Worm (Caenorhabditis elegans) whole organism, L2 larva: Measurements from ENCODE around the gene R12B2.7.

Experiments
- C34F6.9 ChIP-seq: fragments of 150-350 bp; optimal IDR thresholded peaks from 2 replicates; lab custom pipeline; 2014; ENCODE audit warnings: missing biosample characterization, missing genetic modification characterization
- F13H6.1 ChIP-seq: sonication (generic microtip); optimal IDR thresholded peaks from 2 replicates; lab custom pipeline; 2016; ENCODE audit warnings: missing genetic modification characterization, missing compliant biosample characterization
- R02D3.7 ChIP-seq: fragments of 150-350 bp; optimal IDR thresholded peaks from 2 replicates; lab custom pipeline; 2014; ENCODE audit warnings: missing biosample characterization, missing genetic modification characterization
- Y55F3AM.14 ChIP-seq: fragments of 200-800 bp; sonication (Bioruptor generic); optimal IDR thresholded peaks from 2 replicates; lab custom pipeline; 2018; ENCODE audit warnings: mild to moderate bottlenecking, missing genetic modification characterization, missing compliant biosample characterization
- ZK546.5 ChIP-seq: sonication (generic microtip); optimal IDR thresholded peaks from 2 replicates; lab custom pipeline; 2017; ENCODE audit warnings: missing biosample characterization, missing genetic modification characterization
- alr-1 ChIP-seq: fragments of 150-350 bp; optimal IDR thresholded peaks from 2 replicates; lab custom pipeline; 2014; ENCODE audit warnings: missing biosample characterization, missing genetic modification characterization
- aly-2 ChIP-seq: fragments of 150-350 bp; optimal IDR thresholded peaks from 2 replicates; lab custom pipeline; 2014; ENCODE audit warnings: missing biosample characterization, missing genetic modification characterization
- ama-1 ChIP-seq: fragments of 150-350 bp; optimal IDR thresholded peaks from 2 replicates; lab custom pipeline; 2018; ENCODE audit warnings: inconsistent platforms
- blmp-1 ChIP-seq: sonication (generic microtip); optimal IDR thresholded peaks from 2 replicates; lab custom pipeline; 2017; ENCODE audit warnings: missing genetic modification characterization, mild to moderate bottlenecking, missing compliant biosample characterization, antibody characterized with exemption, moderate library complexity; ENCODE audit not compliant: insufficient read depth
- ceh-16 ChIP-seq: fragments of 150-350 bp; optimal IDR thresholded peaks from 2 replicates; lab custom pipeline; 2014; ENCODE audit warnings: missing biosample characterization, missing genetic modification characterization
- ceh-82 ChIP-seq: fragments of 150-350 bp; optimal IDR thresholded peaks from 2 replicates; lab custom pipeline; 2014; ENCODE audit warnings: missing biosample characterization, missing genetic modification characterization
- crh-2 ChIP-seq: sonication (generic microtip); optimal IDR thresholded peaks from 2 replicates; lab custom pipeline; 2017; ENCODE audit warnings: missing biosample characterization, missing genetic modification characterization
- dmd-4 ChIP-seq: sonication (generic microtip); optimal IDR thresholded peaks from 2 replicates; lab custom pipeline; 2017; ENCODE audit warnings: missing biosample characterization, missing genetic modification characterization
- egl-27 ChIP-seq: sonication (generic microtip); optimal IDR thresholded peaks from 3 replicates; lab custom pipeline; 2017; ENCODE audit warnings: missing biosample characterization, missing genetic modification reagents, missing genetic modification characterization
- elt-1 ChIP-seq: fragments of 150-350 bp; optimal IDR thresholded peaks from 2 replicates; lab custom pipeline; 2014; ENCODE audit warnings: missing biosample characterization, missing genetic modification characterization
- elt-3 ChIP-seq: sonication (generic microtip); optimal IDR thresholded peaks from 2 replicates; lab custom pipeline; 2017; ENCODE audit warnings: missing biosample characterization, missing genetic modification characterization
- fos-1 ChIP-seq: fragments of 150-350 bp; optimal IDR thresholded peaks from 2 replicates; lab custom pipeline; 2014; ENCODE audit warnings: missing biosample characterization, missing genetic modification characterization
- gmeb-1 ChIP-seq: fragments of 150-350 bp; optimal IDR thresholded peaks from 2 replicates; lab custom pipeline; 2014; ENCODE audit warnings: missing biosample characterization, missing genetic modification characterization
- lin-11 ChIP-seq: fragments of 150-350 bp; sonication (generic microtip); optimal IDR thresholded peaks from 2 replicates; lab custom pipeline; 2014; ENCODE audit warnings: missing biosample characterization, missing genetic modification characterization, inconsistent platforms, mixed read lengths
- lin-13 ChIP-seq: fragments of 150-350 bp; optimal IDR thresholded peaks from 2 replicates; lab custom pipeline; 2014; ENCODE audit warnings: missing biosample characterization, missing genetic modification reagents, missing genetic modification characterization
- lin-39 ChIP-seq: fragments of 150-350 bp; optimal IDR thresholded peaks from 2 replicates; lab custom pipeline; 2014; ENCODE audit warnings: missing biosample characterization, missing genetic modification reagents, missing genetic modification characterization
- mab-5 ChIP-seq: fragments of 150-350 bp; optimal IDR thresholded peaks from 2 replicates; lab custom pipeline; 2014; ENCODE audit warnings: missing biosample characterization, missing genetic modification characterization
- mbf-1 ChIP-seq: sonication (generic microtip); optimal IDR thresholded peaks from 2 replicates; lab custom pipeline; 2017; ENCODE audit warnings: missing biosample characterization, missing genetic modification characterization
- mdl-1 ChIP-seq, 2 experiments: fragments of 150-350 bp in 1 of 2; sonication (generic microtip) in 1 of 2; optimal IDR thresholded peaks; 2 replicates each; lab custom pipeline; 2017; ENCODE audit warnings: missing biosample characterization in 2 of 2, missing genetic modification characterization in 2 of 2
- nhr-10 ChIP-seq: sonication (generic microtip); optimal IDR thresholded peaks from 2 replicates; lab custom pipeline; 2017; ENCODE audit warnings: missing biosample characterization, missing genetic modification characterization
- nhr-11 ChIP-seq: fragments of 150-350 bp; optimal IDR thresholded peaks from 2 replicates; lab custom pipeline; 2014; ENCODE audit warnings: missing biosample characterization, missing genetic modification characterization
- nhr-12 ChIP-seq: fragments of 150-350 bp; optimal IDR thresholded peaks from 2 replicates; lab custom pipeline; 2014; ENCODE audit warnings: missing biosample characterization, missing genetic modification characterization
- nhr-129 ChIP-seq: fragments of 150-350 bp; optimal IDR thresholded peaks from 2 replicates; lab custom pipeline; 2014; ENCODE audit warnings: missing biosample characterization, missing genetic modification characterization
- nhr-21 ChIP-seq: fragments of 150-350 bp; optimal IDR thresholded peaks from 2 replicates; lab custom pipeline; 2014; ENCODE audit warnings: missing biosample characterization, missing genetic modification characterization
- nhr-23 ChIP-seq: fragments of 150-350 bp; optimal IDR thresholded peaks from 2 replicates; lab custom pipeline; 2014; ENCODE audit warnings: missing biosample characterization, missing genetic modification reagents, missing genetic modification characterization
- nhr-25 ChIP-seq: fragments of 150-350 bp; sonication (generic microtip); optimal IDR thresholded peaks from 3 replicates; lab custom pipeline; 2014; ENCODE audit warnings: missing biosample characterization, missing genetic modification characterization
- nhr-6 ChIP-seq: fragments of 150-350 bp; optimal IDR thresholded peaks from 2 replicates; lab custom pipeline; 2014; ENCODE audit warnings: missing biosample characterization, missing genetic modification characterization
- nhr-77 ChIP-seq: fragments of 150-350 bp; optimal IDR thresholded peaks from 2 replicates; lab custom pipeline; 2014; ENCODE audit warnings: missing biosample characterization, missing genetic modification characterization
- peb-1 ChIP-seq: fragments of 150-350 bp; optimal IDR thresholded peaks from 2 replicates; lab custom pipeline; 2014; ENCODE audit warnings: missing biosample characterization, missing genetic modification characterization
- sem-4 ChIP-seq: fragments of 150-350 bp; optimal IDR thresholded peaks from 2 replicates; lab custom pipeline; 2014; ENCODE audit warnings: missing biosample characterization, missing genetic modification reagents, missing genetic modification characterization
- sma-3 ChIP-seq: sonication (generic microtip); optimal IDR thresholded peaks from 2 replicates; lab custom pipeline; 2016; ENCODE audit warnings: missing genetic modification reagents, missing genetic modification characterization, missing compliant biosample characterization
- sma-9 ChIP-seq, 2 experiments: fragments of 150-350 bp in 1 of 2; sonication (generic microtip) in 1 of 2; optimal IDR thresholded peaks; 2 replicates each; lab custom pipeline; 2014 to 2016; ENCODE audit warnings: missing genetic modification characterization in 2 of 2, mild to moderate bottlenecking in 1 of 2, missing biosample characterization in 1 of 2, missing compliant biosample characterization in 1 of 2, missing genetic modification reagents in 1 of 2, moderate library complexity in 1 of 2
- snpc-4 ChIP-seq: fragments of 150-350 bp; optimal IDR thresholded peaks from 2 replicates; lab custom pipeline; 2014; ENCODE audit warnings: missing biosample characterization, missing genetic modification characterization
- unc-39 ChIP-seq: fragments of 150-350 bp; optimal IDR thresholded peaks from 2 replicates; lab custom pipeline; 2014; ENCODE audit warnings: missing biosample characterization, missing genetic modification characterization
- unc-62 ChIP-seq: fragments of 150-350 bp; optimal IDR thresholded peaks from 2 replicates; lab custom pipeline; 2014; ENCODE audit warnings: missing biosample characterization, missing genetic modification reagents, missing genetic modification characterization
- zag-1 ChIP-seq: fragments of 150-350 bp; optimal IDR thresholded peaks from 2 replicates; lab custom pipeline; 2014; ENCODE audit warnings: missing biosample characterization, missing genetic modification characterization
- ztf-1 ChIP-seq: fragments of 200-800 bp; sonication (Bioruptor generic); conservative IDR thresholded peaks from 2 replicates; pipeline ENCODE4 v1.3.6; 2022; ENCODE audit warnings: missing genetic modification characterization, missing compliant biosample characterization
- ztf-11 ChIP-seq: sonication (generic microtip); optimal IDR thresholded peaks from 2 replicates; lab custom pipeline; 2017; ENCODE audit warnings: missing biosample characterization, missing genetic modification characterization
- ztf-4 ChIP-seq: fragments of 150-350 bp; optimal IDR thresholded peaks from 2 replicates; lab custom pipeline; 2014; ENCODE audit warnings: missing biosample characterization, missing genetic modification characterization

Gene R12B2.7

DNA sequence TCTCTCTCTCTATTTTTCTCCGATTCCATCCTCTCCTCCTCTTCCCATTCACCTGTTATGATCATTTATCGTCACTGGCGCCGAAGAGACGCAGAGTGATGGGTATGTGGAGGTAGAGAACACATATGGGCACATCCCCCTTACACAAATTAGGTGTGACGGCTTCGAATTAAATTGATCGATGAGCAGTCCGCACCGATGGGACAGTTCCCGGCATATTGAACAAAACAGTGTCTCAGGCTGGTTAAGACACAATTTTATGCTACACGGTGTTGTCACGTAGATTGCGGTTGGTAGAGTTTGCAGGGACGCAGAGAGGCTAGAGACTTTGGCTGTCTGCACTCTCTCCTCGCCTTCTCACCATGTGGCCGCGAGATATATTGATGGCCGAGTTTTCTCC is at the start of gene R12B2.7:
TSS of gene R12B2.7 (plus strand) at position 247 of the 400 bp plus-strand sequence.
- no peak for TF ChIP-seq crh-2 (tag; lab: Kevin White, UChicago)
- TF ChIP-seq nhr-25, result peak; percentile 6
- TF ChIP-seq sma-3 (GFP tag; lab: Kevin White, UChicago), result peak; percentile 34
- TF ChIP-seq F13H6.1, result peak; percentile 11
- TF ChIP-seq ztf-4, result no peak
- peak; percentile 48 for TF ChIP-seq sma-9 (GFP tag; optimal IDR thresholded peaks at IDR 0.05; lab: Kevin White, UChicago)
- TF ChIP-seq sma-9 (tag; optimal IDR thresholded peaks at IDR 0.05; lab: Kevin White, UChicago), result no peak
- no peak for TF ChIP-seq egl-27 (tag; lab: Kevin White, UChicago)
- TF ChIP-seq nhr-129 (tag; lab: Kevin White, UChicago), result no peak
- TF ChIP-seq fos-1 (tag; lab: Kevin White, UChicago), result no peak
- no peak for TF ChIP-seq Y55F3AM.14 (GFP tag; lab: Kevin White, UChicago)
- peak; percentile 15 for TF ChIP-seq nhr-21 (tag; lab: Kevin White, UChicago)

DNA sequence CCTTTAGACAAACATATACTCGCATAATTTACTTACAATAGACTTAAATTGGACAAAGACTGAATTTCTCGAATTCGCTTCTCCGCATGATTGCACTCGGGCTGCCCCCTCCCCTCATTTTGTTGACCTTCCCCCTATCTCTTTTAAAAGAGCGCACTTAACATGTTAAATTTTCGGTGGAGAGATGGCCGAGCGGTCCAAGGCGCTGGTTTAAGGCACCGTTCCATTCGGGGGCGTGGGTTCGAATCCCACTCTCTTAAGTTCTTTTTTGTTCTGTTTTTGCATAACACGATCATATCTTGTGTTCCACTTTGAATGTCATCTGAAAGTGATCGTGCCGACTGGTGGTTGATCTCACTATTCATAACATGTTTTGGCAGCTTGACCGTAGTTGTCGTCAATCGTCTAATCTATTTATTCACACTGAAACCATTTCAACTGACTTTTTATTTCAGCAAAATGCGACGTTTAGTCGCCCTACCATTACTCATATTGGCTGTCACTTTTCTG is 45.1 kb upstream of the R12B2.7 start, which contains the start of gene cutl-23:
TSS of gene cutl-23 (plus strand) at position 460 of the 510 bp plus-strand sequence.
- no peak for TF ChIP-seq gmeb-1 (tag; lab: Kevin White, UChicago)
- no peak for TF ChIP-seq ztf-11
- TF ChIP-seq crh-2 (tag; lab: Kevin White, UChicago), result no peak
- no peak for TF ChIP-seq lin-11 (tag; lab: Kevin White, UChicago)
- TF ChIP-seq sma-9 (GFP tag; optimal IDR thresholded peaks at IDR 0.05; lab: Kevin White, UChicago), result peak; percentile 25
- TF ChIP-seq sma-9 (tag; optimal IDR thresholded peaks at IDR 0.05; lab: Kevin White, UChicago), result no peak
- peak; percentile 12 for TF ChIP-seq sma-3 (GFP tag; lab: Kevin White, UChicago)
- TF ChIP-seq nhr-23 (tag; lab: Kevin White, UChicago), result no peak
- TF ChIP-seq peb-1, result no peak
- TF ChIP-seq ztf-1 (GFP tag; lab: Robert Waterston, UW), result no peak
- no peak for TF ChIP-seq dmd-4 (tag; lab: Kevin White, UChicago)
- no peak for TF ChIP-seq snpc-4 (tag; lab: Kevin White, UChicago)
- no peak for TF ChIP-seq nhr-25
- no peak for TF ChIP-seq lin-13 (GFP tag; lab: Kevin White, UChicago)
- TF ChIP-seq mbf-1 (tag; lab: Kevin White, UChicago), result no peak
- no peak for TF ChIP-seq nhr-11 (tag; lab: Kevin White, UChicago)
- TF ChIP-seq F13H6.1, result peak; percentile 21
- no peak for TF ChIP-seq C34F6.9
- TF ChIP-seq mdl-1 (tag; optimal IDR thresholded peaks at IDR 0.05; lab: Kevin White, UChicago), result no peak

DNA sequence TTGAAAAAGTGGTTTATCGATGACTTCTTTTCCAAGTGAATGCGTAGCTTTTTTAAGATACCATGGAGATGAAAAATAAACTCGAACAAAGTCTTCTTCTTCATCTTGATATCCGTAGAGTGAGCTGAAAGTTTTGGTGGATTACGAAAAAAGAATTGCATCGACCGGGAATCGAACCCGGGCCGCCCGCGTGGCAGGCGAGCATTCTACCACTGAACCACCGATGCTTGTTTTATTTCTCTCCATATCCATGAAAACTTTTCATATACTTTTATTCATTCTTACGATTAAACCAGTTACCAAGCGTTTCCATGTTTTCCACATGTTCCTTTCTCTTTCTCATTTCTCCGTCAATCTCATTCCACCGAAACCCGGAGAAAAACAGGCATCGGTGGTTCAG is 32.8 kb upstream of the R12B2.7 start:
- TF ChIP-seq sem-4 (tag; lab: Kevin White, UChicago) (no peak), Y55F3AM.14 (GFP tag; lab: Kevin White, UChicago) (no peak), nhr-11 (tag; lab: Kevin White, UChicago) (no peak), nhr-10 (tag; lab: Kevin White, UChicago) (no peak), elt-1 (no peak), elt-3 (tag; lab: Kevin White, UChicago) (no peak), dmd-4 (tag; lab: Kevin White, UChicago) (no peak), unc-62 (GFP tag; lab: Kevin White, UChicago) (no peak), peb-1 (no peak), C34F6.9 (no peak), mab-5 (tag; lab: Kevin White, UChicago) (no peak), snpc-4 (tag; lab: Kevin White, UChicago) (no peak), ama-1 (no peak), ztf-1 (GFP tag; lab: Robert Waterston, UW) (no peak), R02D3.7 (tag; lab: Kevin White, UChicago) (no peak), alr-1 (tag; lab: Kevin White, UChicago) (no peak), nhr-12 (no peak), zag-1 (tag; lab: Kevin White, UChicago) (no peak), nhr-21 (tag; lab: Kevin White, UChicago) (no peak)
- TF ChIP-seq, all 48 proteins: peak for 0

DNA sequence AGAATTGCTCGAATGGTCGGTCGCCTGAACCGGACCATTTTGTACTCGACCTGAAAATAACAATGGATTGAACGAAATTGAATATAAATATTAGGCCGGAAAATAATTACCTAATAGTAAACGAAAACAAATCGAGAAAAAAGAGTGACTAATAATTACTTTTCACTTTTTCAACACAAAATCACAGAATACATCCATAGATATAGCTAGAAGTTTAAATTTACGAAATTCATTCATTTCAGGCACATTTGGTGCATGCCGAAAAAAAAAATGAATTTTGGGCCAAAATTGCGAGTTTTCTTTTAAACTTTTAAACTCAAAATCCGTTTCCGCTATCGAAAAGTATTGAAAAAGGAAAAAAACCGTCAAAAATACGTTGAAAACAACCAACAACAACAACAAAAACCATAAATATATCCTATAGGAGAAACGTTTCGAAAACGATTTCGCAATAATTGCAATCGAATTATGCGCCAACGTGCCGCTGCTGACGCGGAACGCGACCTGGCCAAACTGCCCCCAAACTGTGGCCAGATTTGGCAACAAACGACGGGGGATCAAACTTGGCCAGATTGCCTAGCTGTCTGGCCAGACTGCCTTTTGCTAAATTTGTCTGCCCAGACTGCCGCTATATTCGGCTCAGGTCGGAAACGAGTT is 29.4 kb upstream of the R12B2.7 start, which contains the start of gene Y37B11A.3:
TSS of gene Y37B11A.3 (minus strand) at position 51 of the 657 bp plus-strand sequence.
- no peak for TF ChIP-seq ceh-16 (tag; lab: Kevin White, UChicago)
- TF ChIP-seq lin-11 (tag; lab: Kevin White, UChicago), result peak; percentile 71
- no peak for TF ChIP-seq unc-39 (tag; lab: Kevin White, UChicago)
- TF ChIP-seq mab-5 (tag; lab: Kevin White, UChicago), result peak; percentile 33
- TF ChIP-seq dmd-4 (tag; lab: Kevin White, UChicago), result no peak
- TF ChIP-seq nhr-21 (tag; lab: Kevin White, UChicago), result peak; percentile 55
- TF ChIP-seq lin-39 (tag; lab: Kevin White, UChicago), result no peak
- TF ChIP-seq ZK546.5 (tag; lab: Kevin White, UChicago), result no peak
- TF ChIP-seq aly-2, result no peak
- TF ChIP-seq lin-13 (GFP tag; lab: Kevin White, UChicago), result peak; percentile 67
- peak; percentile 71 for TF ChIP-seq nhr-129 (tag; lab: Kevin White, UChicago)
- peak; percentile 27 for TF ChIP-seq egl-27 (tag; lab: Kevin White, UChicago)
- no peak for TF ChIP-seq unc-62 (GFP tag; lab: Kevin White, UChicago)
- TF ChIP-seq sma-3 (GFP tag; lab: Kevin White, UChicago), result peak; percentile 81
- peak; percentile 19 for TF ChIP-seq blmp-1 (tag; lab: Kevin White, UChicago)
- no peak for TF ChIP-seq nhr-77 (tag; lab: Kevin White, UChicago)
- TF ChIP-seq ceh-82 (tag; lab: Kevin White, UChicago), result peak; percentile 7
- TF ChIP-seq sma-9 (GFP tag; optimal IDR thresholded peaks at IDR 0.05; lab: Kevin White, UChicago), result peak; percentile 81
- TF ChIP-seq sma-9 (tag; optimal IDR thresholded peaks at IDR 0.05; lab: Kevin White, UChicago), result no peak
- no peak for TF ChIP-seq mbf-1 (tag; lab: Kevin White, UChicago)
- TF ChIP-seq nhr-6 (tag; lab: Kevin White, UChicago), result no peak
